Fruit fly (Drosophila melanogaster): ENCODE measurements around the gene Fdx1.

Gene Fdx1

DNA sequence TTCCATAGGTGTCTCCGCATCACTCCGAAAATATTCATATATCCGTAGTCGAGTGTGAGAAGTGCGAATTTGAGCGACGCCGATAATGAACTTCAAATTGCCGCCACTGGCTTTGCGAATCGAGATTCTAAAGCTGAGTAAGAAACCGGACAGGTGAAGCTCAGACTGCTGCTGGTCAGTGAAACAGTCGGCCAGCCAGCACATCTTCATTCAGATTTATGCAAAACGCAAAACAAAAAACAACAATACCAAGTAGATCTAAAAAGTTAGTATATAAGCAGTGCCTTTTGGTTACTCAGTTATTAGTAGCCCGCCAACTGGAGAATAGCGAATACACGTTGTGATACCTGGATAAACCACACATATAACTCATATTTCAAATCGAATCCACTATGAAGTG lies 33.5 kb upstream of the Fdx1 start, which contains the start of gene Cpr67B:
Gene Cpr67B (plus strand): TSS at position 301 of the 400 bp plus-strand sequence.
- no peak for TF ChIP-seq vri (GFP tag; optimal IDR thresholded peaks at IDR 0.05)
- no peak for TF ChIP-seq ss (GFP tag; optimal IDR thresholded peaks at IDR 0.05)
- no peak for TF ChIP-seq CG11762 (GFP tag; optimal IDR thresholded peaks at IDR 0.05; ENCODE audit: insufficient read depth)
- TF ChIP-seq Smox (GFP tag; optimal IDR thresholded peaks at IDR 0.05), result no peak
- no peak for TF ChIP-seq fd59A (GFP tag; optimal IDR thresholded peaks at IDR 0.05)
- TF ChIP-seq CG32006 (GFP tag; optimal IDR thresholded peaks at IDR 0.05), result no peak
- no peak for TF ChIP-seq CG31627 (GFP tag; optimal IDR thresholded peaks at IDR 0.05)
- TF ChIP-seq Blimp-1 (GFP tag; optimal IDR thresholded peaks at IDR 0.05), result no peak
- TF ChIP-seq Eip93F (GFP tag; optimal IDR thresholded peaks at IDR 0.05), result no peak
- no peak for TF ChIP-seq CG6792 (GFP tag; optimal IDR thresholded peaks at IDR 0.05)
- TF ChIP-seq dsx (GFP tag; optimal IDR thresholded peaks at IDR 0.05; ENCODE audit: poor library complexity, severe bottlenecking), result no peak
- no peak for TF ChIP-seq CG11902 (GFP tag; optimal IDR thresholded peaks at IDR 0.05)
- no peak for TF ChIP-seq Sox14 (GFP tag; optimal IDR thresholded peaks at IDR 0.05)
- TF ChIP-seq Hr4 (GFP tag; optimal IDR thresholded peaks at IDR 0.05), result no peak
- no peak for TF ChIP-seq net (GFP tag; optimal IDR thresholded peaks at IDR 0.05)
- TF ChIP-seq Lpt (GFP tag; optimal IDR thresholded peaks at IDR 0.05), result no peak
- no peak for TF ChIP-seq cyc (GFP tag; optimal IDR thresholded peaks at IDR 0.05)
- TF ChIP-seq Gug (GFP tag; IDR thresholded peaks at IDR 0.05), result no peak
- TF ChIP-seq Met (GFP tag; optimal IDR thresholded peaks at IDR 0.05), result no peak

dm6 chr3L:9402157-9402890 lies 31.3 kb upstream of the Fdx1 start, which contains the start of gene eIF4E1:
TSS of gene eIF4E1 (minus strand) at chr3L:9402460.
- TF ChIP-seq fd59A (GFP tag; optimal IDR thresholded peaks at IDR 0.05), result no peak
- TF ChIP-seq CG7368 (GFP tag; optimal IDR thresholded peaks at IDR 0.05), result no peak
- peak; percentile 8 for TF ChIP-seq topi (GFP tag; optimal IDR thresholded peaks at IDR 0.05)
- TF ChIP-seq vri (GFP tag; optimal IDR thresholded peaks at IDR 0.05), result no peak
- 0 out of 3 replicates have a peak, but pooled peaks have one; percentile 0 for TF ChIP-seq CG6163 (GFP tag; IDR thresholded peaks at IDR 0.05)
- peak; percentile 14 for TF ChIP-seq lz (GFP tag; optimal IDR thresholded peaks at IDR 0.05)
- peak; percentile 9 for TF ChIP-seq CG31627 (GFP tag; optimal IDR thresholded peaks at IDR 0.05)
- peak; percentile 83 for TF ChIP-seq Eip78C (GFP tag)

dm6 chr3L:9401354-9402156 lies 30.5 kb upstream of the Fdx1 start:
- no peak for TF ChIP-seq Gug (GFP tag; IDR thresholded peaks at IDR 0.05)
- TF ChIP-seq CG7368 (GFP tag; optimal IDR thresholded peaks at IDR 0.05), result no peak
- no peak for TF ChIP-seq achi (GFP tag; optimal IDR thresholded peaks at IDR 0.05)
- no peak for TF ChIP-seq cyc (GFP tag; optimal IDR thresholded peaks at IDR 0.05)
- TF ChIP-seq fkh (GFP tag; optimal IDR thresholded peaks at IDR 0.05), result peak; percentile 1
- no peak for TF ChIP-seq net (GFP tag; optimal IDR thresholded peaks at IDR 0.05)
- no peak for TF ChIP-seq CG34406 (GFP tag; optimal IDR thresholded peaks at IDR 0.05)
- no peak for TF ChIP-seq CG32006 (GFP tag; optimal IDR thresholded peaks at IDR 0.05)
- TF ChIP-seq Eip78C (GFP tag), result no peak
- no peak for TF ChIP-seq svp (GFP tag)
- TF ChIP-seq CG15336 (GFP tag; IDR thresholded peaks at IDR 0.05), result no peak
- TF ChIP-seq Lpt (GFP tag; optimal IDR thresholded peaks at IDR 0.05), result no peak
- TF ChIP-seq pdm3 (GFP tag; optimal IDR thresholded peaks at IDR 0.05), result no peak
- TF ChIP-seq OdsH (GFP tag; optimal IDR thresholded peaks at IDR 0.05), result no peak
- no peak for TF ChIP-seq CG11294 (GFP tag; IDR thresholded peaks at IDR 0.05)
- TF ChIP-seq topi (GFP tag; optimal IDR thresholded peaks at IDR 0.05), result no peak
- no peak for TF ChIP-seq esn (GFP tag; optimal IDR thresholded peaks at IDR 0.05)
- TF ChIP-seq CG8632 (GFP tag; optimal IDR thresholded peaks at IDR 0.05), result no peak
- TF ChIP-seq Hr39 (GFP tag; optimal IDR thresholded peaks at IDR 0.05), result no peak
- no peak for TF ChIP-seq CG6854 (GFP tag; optimal IDR thresholded peaks at IDR 0.05)
- TF ChIP-seq Met (GFP tag; optimal IDR thresholded peaks at IDR 0.05), result no peak
- TF ChIP-seq CG6276 (GFP tag; optimal IDR thresholded peaks at IDR 0.05), result no peak
- no peak for TF ChIP-seq Sox14 (GFP tag; optimal IDR thresholded peaks at IDR 0.05)
- no peak for TF ChIP-seq CG3919 (GFP tag; optimal IDR thresholded peaks at IDR 0.05)
- TF ChIP-seq CG11762 (GFP tag; optimal IDR thresholded peaks at IDR 0.05; ENCODE audit: insufficient read depth), result no peak
- peak; percentile 44 to 72 for TF ChIP-seq ss (GFP tag; optimal IDR thresholded peaks at IDR 0.05)
- TF ChIP-seq vri (GFP tag; optimal IDR thresholded peaks at IDR 0.05), result peak; percentile 67
- TF ChIP-seq dsx (GFP tag; optimal IDR thresholded peaks at IDR 0.05; ENCODE audit: poor library complexity, severe bottlenecking), result no peak
- TF ChIP-seq CG9139 (GFP tag; optimal IDR thresholded peaks at IDR 0.05), result peak; percentile 13
- no peak for TF ChIP-seq Blimp-1 (GFP tag; optimal IDR thresholded peaks at IDR 0.05)
- no peak for TF ChIP-seq CG4318 (GFP tag; optimal IDR thresholded peaks at IDR 0.05)
- peak; percentile 30 for TF ChIP-seq CG1621 (tag; optimal IDR thresholded peaks at IDR 0.05)
- no peak for TF ChIP-seq eg (GFP tag; IDR thresholded peaks at IDR 0.05)
- TF ChIP-seq Hr4 (GFP tag; optimal IDR thresholded peaks at IDR 0.05), result no peak
- TF ChIP-seq CG6163 (GFP tag; IDR thresholded peaks at IDR 0.05), result peak; percentile 56; the same call in 2 of the 3 replicates

Data from whole organism, prepupa.